Worm (Caenorhabditis elegans): ENCODE measurements around the gene lgl-1.

- TF ChIP-seq elt-2 (tag; optimal IDR thresholded peaks at IDR 0.05) (no peak), elt-1 (tag; optimal IDR thresholded peaks at IDR 0.05) (no peak), snpc-4 (tag; optimal IDR thresholded peaks at IDR 0.05) (no peak), pha-4 (tag; optimal IDR thresholded peaks at IDR 0.05) (no peak), ama-1 (optimal IDR thresholded peaks at IDR 0.05) (no peak), jun-1 (tag; optimal IDR thresholded peaks at IDR 0.05) (no peak), lin-15B (tag; optimal IDR thresholded peaks at IDR 0.05) (no peak), nhr-12 (tag; optimal IDR thresholded peaks at IDR 0.05) (no peak), skn-1 (tag; optimal IDR thresholded peaks at IDR 0.05) (no peak), fos-1 (tag; optimal IDR thresholded peaks at IDR 0.05) (no peak), unc-39 (tag; optimal IDR thresholded peaks at IDR 0.05) (no peak)
Observed at ce11 chrX:873634-874033, 2.7 kb upstream of the lgl-1 start.
